Worm (Caenorhabditis elegans) whole organism, L4 larva: ENCODE results near the gene T23C6.4.

Experiments
- F10B5.3 ChIP-seq: sonication (generic microtip); optimal IDR thresholded peaks from 2 replicates; lab custom pipeline; 2016; ENCODE audit warnings: mild to moderate bottlenecking, missing genetic modification characterization, missing compliant biosample characterization
- F37D6.2 ChIP-seq: sonication (generic microtip); optimal IDR thresholded peaks from 2 replicates; lab custom pipeline; 2016; ENCODE audit warnings: mild to moderate bottlenecking, missing genetic modification characterization, missing compliant biosample characterization
- T20F7.1 ChIP-seq: fragments of 200-800 bp; sonication (Bioruptor generic); optimal IDR thresholded peaks from 2 replicates; lab custom pipeline; 2018; ENCODE audit warnings: mild to moderate bottlenecking, missing genetic modification characterization, missing compliant biosample characterization
- T26A8.4 ChIP-seq: fragments of 200-800 bp; sonication (Bioruptor generic); IDR thresholded peaks from 2 replicates; pipeline ENCODE4 v1.3.6; 2022; ENCODE audit warnings: missing genetic modification characterization, missing compliant biosample characterization
- Y48G9A.11 ChIP-seq: fragments of 200-800 bp; sonication (Bioruptor generic); IDR thresholded peaks from 2 replicates; pipeline ENCODE4 v1.3.6; 2022; ENCODE audit warnings: missing genetic modification reagents, missing genetic modification characterization, missing compliant biosample characterization
- aha-1 ChIP-seq: fragments of 150-350 bp; peaks from one replicate; lab custom pipeline; 2014; ENCODE audit warnings: missing biosample characterization, missing genetic modification characterization
- aly-2 ChIP-seq: sonication (generic microtip); optimal IDR thresholded peaks from 2 replicates; lab custom pipeline; 2018; ENCODE audit warnings: missing biosample characterization, missing genetic modification characterization
- ceh-28 ChIP-seq: fragments of 150-350 bp; optimal IDR thresholded peaks from 2 replicates; lab custom pipeline; 2014; ENCODE audit warnings: missing biosample characterization, missing genetic modification reagents, missing genetic modification characterization
- ceh-32 ChIP-seq: sonication (generic microtip); optimal IDR thresholded peaks from 2 replicates; lab custom pipeline; 2016; ENCODE audit warnings: mild to moderate bottlenecking, missing genetic modification characterization, missing compliant biosample characterization; ENCODE audit not compliant: poor library complexity
- daf-16 ChIP-seq, 3 experiments: sonication (generic microtip); optimal IDR thresholded peaks; 2 replicates each; lab custom pipeline; 2016 to 2017; ENCODE audit warnings: missing genetic modification characterization in 3 of 3, missing genetic modification reagents in 3 of 3, mild to moderate bottlenecking in 2 of 3, missing compliant biosample characterization in 2 of 3, missing biosample characterization in 1 of 3, moderate library complexity in 1 of 3
- dpl-1 ChIP-seq: fragments of 150-350 bp; optimal IDR thresholded peaks from 2 replicates; lab custom pipeline; 2014; ENCODE audit warnings: missing biosample characterization, missing genetic modification reagents, missing genetic modification characterization
- duxl-1 ChIP-seq: sonication (generic microtip); optimal IDR thresholded peaks from 2 replicates; lab custom pipeline; 2016; ENCODE audit warnings: mild to moderate bottlenecking, missing genetic modification characterization, moderate library complexity, missing compliant biosample characterization; ENCODE audit not compliant: poor library complexity
- dve-1 ChIP-seq: sonication (generic microtip); optimal IDR thresholded peaks from 2 replicates; lab custom pipeline; 2017; ENCODE audit warnings: antibody characterized with exemption, mild to moderate bottlenecking, missing genetic modification characterization, missing compliant biosample characterization; ENCODE audit not compliant: insufficient read depth
- hif-1 ChIP-seq, 2 experiments: sonication (generic microtip); optimal IDR thresholded peaks; 2 replicates each; lab custom pipeline; 2016 to 2017; ENCODE audit warnings: missing compliant biosample characterization in 2 of 2, missing genetic modification characterization in 2 of 2, missing genetic modification reagents in 2 of 2, missing genotype in 2 of 2, mild to moderate bottlenecking in 1 of 2
- hlh-11 ChIP-seq: fragments of 200-800 bp; sonication (Bioruptor generic); optimal IDR thresholded peaks from 2 replicates; lab custom pipeline; 2018; ENCODE audit warnings: mild to moderate bottlenecking, missing genetic modification characterization, missing compliant biosample characterization
- hlh-30 ChIP-seq: sonication (generic microtip); optimal IDR thresholded peaks from 2 replicates; lab custom pipeline; 2017; ENCODE audit warnings: antibody characterized with exemption, mild to moderate bottlenecking, missing genetic modification characterization, missing compliant biosample characterization; ENCODE audit not compliant: insufficient read depth
- hmg-1.1 ChIP-seq: fragments of 200-800 bp; sonication (Bioruptor generic); IDR thresholded peaks from 2 replicates; pipeline ENCODE4 v1.3.6; 2022; ENCODE audit warnings: missing genetic modification reagents, missing genetic modification characterization, missing compliant biosample characterization
- jun-1 ChIP-seq: fragments of 150-350 bp; optimal IDR thresholded peaks from 2 replicates; lab custom pipeline; 2014; ENCODE audit warnings: missing biosample characterization, missing genetic modification reagents, missing genetic modification characterization
- lin-13 ChIP-seq: fragments of 150-350 bp; optimal IDR thresholded peaks from 2 replicates; lab custom pipeline; 2014; ENCODE audit warnings: missing biosample characterization, missing genetic modification reagents, missing genetic modification characterization
- lin-39 ChIP-seq: fragments of 150-350 bp; optimal IDR thresholded peaks from 2 replicates; lab custom pipeline; 2014; ENCODE audit warnings: missing biosample characterization, missing genetic modification reagents, missing genetic modification characterization
- lir-3 ChIP-seq: sonication (generic microtip); optimal IDR thresholded peaks from 2 replicates; lab custom pipeline; 2016; ENCODE audit warnings: mild to moderate bottlenecking, missing genetic modification characterization, missing compliant biosample characterization
- lsy-2 ChIP-seq, 2 experiments: fragments of 150-350 bp in 1 of 2; sonication (generic microtip) in 1 of 2; optimal IDR thresholded peaks; 2 replicates each; lab custom pipeline; 2014 to 2017; ENCODE audit warnings: missing biosample characterization in 2 of 2, missing genetic modification characterization in 2 of 2
- madf-5 ChIP-seq, 2 experiments: fragments of 200-800 bp; sonication (Bioruptor generic); IDR thresholded peaks; 2 replicates each; pipeline ENCODE4 v1.3.6; 2022; ENCODE audit warnings: missing compliant biosample characterization in 2 of 2, missing genetic modification characterization in 2 of 2
- madf-9 ChIP-seq: fragments of 200-800 bp; sonication (Bioruptor generic); conservative IDR thresholded peaks from 2 replicates; pipeline ENCODE4 v1.3.6; 2022; ENCODE audit warnings: missing genetic modification reagents, missing genetic modification characterization, missing compliant biosample characterization
- mdl-1 ChIP-seq, 2 experiments: fragments of 150-350 bp in 1 of 2; sonication (generic microtip) in 1 of 2; optimal IDR thresholded peaks; 2 replicates each; lab custom pipeline; 2014 to 2017; ENCODE audit warnings: missing biosample characterization in 2 of 2, missing genetic modification characterization in 2 of 2
- mep-1 ChIP-seq: fragments of 150-350 bp; sonication (generic microtip); optimal IDR thresholded peaks from 3 replicates; lab custom pipeline; 2014; ENCODE audit warnings: missing biosample characterization, missing genetic modification characterization
- mes-2 ChIP-seq: sonication (generic microtip); optimal IDR thresholded peaks from 2 replicates; lab custom pipeline; 2016; ENCODE audit warnings: missing genotype, mild to moderate bottlenecking, missing genetic modification characterization, missing compliant biosample characterization; ENCODE audit not compliant: poor library complexity, severe bottlenecking
- mxl-3 ChIP-seq: fragments of 200-800 bp; sonication (Bioruptor generic); optimal IDR thresholded peaks from 2 replicates; lab custom pipeline; 2018; ENCODE audit warnings: mild to moderate bottlenecking, missing genetic modification characterization, missing compliant biosample characterization
- nhr-10 ChIP-seq: fragments of 150-350 bp; optimal IDR thresholded peaks from 2 replicates; lab custom pipeline; 2014; ENCODE audit warnings: missing biosample characterization, missing genetic modification characterization
- nhr-11 ChIP-seq: fragments of 150-350 bp; optimal IDR thresholded peaks from 2 replicates; lab custom pipeline; 2014; ENCODE audit warnings: missing biosample characterization, missing genetic modification characterization
- nhr-28 ChIP-seq: fragments of 150-350 bp; optimal IDR thresholded peaks from 2 replicates; lab custom pipeline; 2014; ENCODE audit warnings: missing biosample characterization, missing genetic modification characterization
- nhr-41 ChIP-seq: fragments of 200-800 bp; sonication (Bioruptor generic); IDR thresholded peaks from 2 replicates; pipeline ENCODE4 v1.3.6; 2022; ENCODE audit warnings: missing genetic modification reagents, missing genetic modification characterization, missing compliant biosample characterization
- nhr-42 ChIP-seq: fragments of 200-800 bp; sonication (Bioruptor generic); IDR thresholded peaks from 2 replicates; pipeline ENCODE4 v1.3.6; 2022; ENCODE audit warnings: missing genetic modification characterization, missing compliant biosample characterization
- nhr-6 ChIP-seq: fragments of 150-350 bp; optimal IDR thresholded peaks from 2 replicates; lab custom pipeline; 2014; ENCODE audit warnings: missing biosample characterization, missing genetic modification characterization
- nhr-77 ChIP-seq: fragments of 150-350 bp; optimal IDR thresholded peaks from 2 replicates; lab custom pipeline; 2014; ENCODE audit warnings: missing biosample characterization, missing genetic modification characterization
- pha-4 ChIP-seq, 2 experiments: fragments of 150-350 bp in 1 of 2; fragments of 200-800 bp in 1 of 2; sonication (Bioruptor generic) in 1 of 2; IDR thresholded peaks in 1 of 2; optimal IDR thresholded peaks in 1 of 2; 2 replicates each; pipeline versions ENCODE4 v1.3.6 to Lab custom; 2014 to 2022; ENCODE audit warnings: missing genetic modification characterization in 2 of 2, missing genetic modification reagents in 2 of 2, missing biosample characterization in 1 of 2, missing compliant biosample characterization in 1 of 2
- php-3 ChIP-seq: fragments of 200-800 bp; sonication (Bioruptor generic); IDR thresholded peaks from 2 replicates; pipeline ENCODE4 v1.3.6; 2022; ENCODE audit warnings: missing genetic modification reagents, missing genetic modification characterization, missing compliant biosample characterization
- pqm-1 ChIP-seq: sonication (generic microtip); optimal IDR thresholded peaks from 2 replicates; lab custom pipeline; 2017; ENCODE audit warnings: missing biosample characterization, missing genetic modification characterization
- rbr-2 ChIP-seq: sonication (generic microtip); optimal IDR thresholded peaks from 2 replicates; lab custom pipeline; 2016; ENCODE audit warnings: missing genotype, missing genetic modification characterization, missing compliant biosample characterization
- unc-62 ChIP-seq, 3 experiments: fragments of 150-350 bp in 1 of 3; sonication (generic microtip); optimal IDR thresholded peaks in 2 of 3; peaks in 1 of 3; 1 replicate in 1 of 3; 2 replicates in 2 of 3; lab custom pipeline; 2014 to 2017; ENCODE audit warnings: missing biosample characterization in 3 of 3, missing genetic modification characterization in 3 of 3, missing genetic modification reagents in 3 of 3, missing genotype in 1 of 3
- zfp-3 ChIP-seq: fragments of 200-800 bp; sonication (Bioruptor generic); conservative IDR thresholded peaks from 2 replicates; pipeline ENCODE4 v1.3.6; 2022; ENCODE audit warnings: missing genetic modification reagents, missing genetic modification characterization, missing compliant biosample characterization
- ztf-7 ChIP-seq: fragments of 150-350 bp; optimal IDR thresholded peaks from 2 replicates; lab custom pipeline; 2014; ENCODE audit warnings: missing biosample characterization, missing genetic modification characterization

Gene T23C6.4

DNA sequence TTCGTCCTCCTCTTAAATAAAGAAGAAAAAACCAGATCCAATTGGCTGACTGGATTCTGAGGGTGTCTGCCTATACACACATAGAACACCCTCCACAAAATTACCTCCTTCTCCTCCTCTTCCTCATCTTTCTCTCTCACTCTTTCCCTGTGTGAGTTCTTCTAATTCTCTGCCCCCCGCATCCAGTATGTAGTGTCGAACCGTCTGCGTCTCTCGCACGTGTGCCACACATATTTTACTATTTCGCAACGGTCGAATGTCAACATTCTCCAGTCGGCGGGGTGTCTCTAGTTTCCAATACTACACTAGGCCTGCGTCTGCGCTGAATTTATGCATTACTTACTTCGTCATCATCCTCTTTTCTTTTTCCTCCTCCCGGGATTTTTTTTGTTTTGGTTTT lies 34.6 kb upstream of the T23C6.4 start (continued):
- TF ChIP-seq zfp-3, result no peak
- no peak for TF ChIP-seq madf-5 (GFP tag; IDR thresholded peaks at IDR 0.05; lab: Robert Waterston, UW)

DNA sequence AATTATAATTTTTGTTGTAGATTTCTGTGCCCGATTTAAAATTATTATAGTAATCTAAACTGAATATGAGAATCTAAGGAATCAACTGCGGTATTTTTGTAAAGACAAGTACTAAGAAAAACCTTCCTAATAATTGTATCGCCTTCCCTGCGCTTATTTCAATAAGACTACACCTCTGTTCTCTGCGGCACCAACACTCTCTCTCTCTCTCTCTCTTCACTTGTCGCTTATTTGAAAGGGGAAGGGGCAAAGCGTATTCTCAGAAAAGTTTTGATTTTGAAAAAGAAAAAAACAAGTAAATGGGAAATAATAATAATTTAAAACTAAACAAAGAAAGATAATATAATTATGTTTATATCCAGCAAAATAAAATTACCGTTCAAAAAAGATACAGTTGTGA lies 31.5 kb upstream of the T23C6.4 start:
- TF ChIP-seq rbr-2 (tag; lab: Kevin White, UChicago) (peak; percentile 69), mep-1 (peak; percentile 84), F37D6.2 (tag; lab: Kevin White, UChicago) (peak; percentile 39), dpl-1 (peak; percentile 33), pqm-1 (tag; lab: Kevin White, UChicago) (peak; percentile 49), nhr-11 (tag; lab: Kevin White, UChicago) (peak; percentile 65), nhr-28 (tag; lab: Kevin White, UChicago) (peak; percentile 61), lir-3 (tag; lab: Kevin White, UChicago) (no peak), unc-62 (GFP tag; optimal IDR thresholded peaks at IDR 0.05 in 1 of 2; lab: Kevin White, UChicago) (peak in 1 of 2 experiments; percentile 83), unc-62 (tag; optimal IDR thresholded peaks at IDR 0.05; lab: Kevin White, UChicago) (no peak), T20F7.1 (GFP tag; lab: Kevin White, UChicago) (peak; percentile 63), ceh-32 (tag; lab: Kevin White, UChicago) (no peak), madf-9 (GFP tag; lab: Robert Waterston, UW) (0 out of 2 replicates have a peak, but pooled peaks have one; percentile 11), hif-1 (tag; optimal IDR thresholded peaks at IDR 0.05; lab: Kevin White, UChicago) (no peak), aly-2 (no peak), hlh-11 (tag; lab: Kevin White, UChicago) (peak; percentile 57), mes-2 (peak; percentile 89), ceh-28 (tag; lab: Kevin White, UChicago) (no peak), nhr-10 (peak; percentile 26), F10B5.3 (tag; lab: Kevin White, UChicago) (peak; percentile 82), T26A8.4 (GFP tag; lab: Robert Waterston, UW) (peak; percentile 47), mxl-3 (GFP tag; lab: Kevin White, UChicago) (peak; percentile 6), nhr-42 (GFP tag; lab: Robert Waterston, UW) (no peak), dve-1 (tag; lab: Kevin White, UChicago) (peak; percentile 75), hmg-1.1 (GFP tag; lab: Robert Waterston, UW) (peak; percentile 87), daf-16 (GFP tag; optimal IDR thresholded peaks at IDR 0.05; lab: Kevin White, UChicago) (peak in 1 of 2 experiments; percentile 8), daf-16 (tag; optimal IDR thresholded peaks at IDR 0.05; lab: Kevin White, UChicago) (peak; percentile 54), nhr-6 (tag; lab: Kevin White, UChicago) (peak; percentile 17), Y48G9A.11 (GFP tag; lab: Robert Waterston, UW) (no peak), php-3 (GFP tag; lab: Robert Waterston, UW) (no peak), nhr-41 (GFP tag; lab: Robert Waterston, UW) (no peak), aha-1 (peak; percentile 55), ztf-7 (peak; percentile 63), lsy-2 (tag; optimal IDR thresholded peaks at IDR 0.05; lab: Kevin White, UChicago) (peak in 1 of 2 experiments; percentile 24), duxl-1 (tag; lab: Kevin White, UChicago) (peak; percentile 68), mdl-1 (tag; optimal IDR thresholded peaks at IDR 0.05; lab: Kevin White, UChicago) (peak in 1 of 2 experiments; percentile 25), jun-1 (tag; lab: Kevin White, UChicago) (peak; percentile 61), pha-4 (GFP tag; IDR thresholded peaks at IDR 0.05; lab: Robert Waterston, UW) (no peak), pha-4 (tag; optimal IDR thresholded peaks at IDR 0.05; lab: Kevin White, UChicago) (peak; percentile 35), lin-39 (tag; lab: Kevin White, UChicago) (no peak), hlh-30 (tag; lab: Kevin White, UChicago) (peak; percentile 31), lin-13 (GFP tag; lab: Kevin White, UChicago) (peak; percentile 25), nhr-77 (peak; percentile 93)
